Worm (Caenorhabditis elegans): ENCODE measurements around the gene rle-1.

Gene rle-1

DNA sequence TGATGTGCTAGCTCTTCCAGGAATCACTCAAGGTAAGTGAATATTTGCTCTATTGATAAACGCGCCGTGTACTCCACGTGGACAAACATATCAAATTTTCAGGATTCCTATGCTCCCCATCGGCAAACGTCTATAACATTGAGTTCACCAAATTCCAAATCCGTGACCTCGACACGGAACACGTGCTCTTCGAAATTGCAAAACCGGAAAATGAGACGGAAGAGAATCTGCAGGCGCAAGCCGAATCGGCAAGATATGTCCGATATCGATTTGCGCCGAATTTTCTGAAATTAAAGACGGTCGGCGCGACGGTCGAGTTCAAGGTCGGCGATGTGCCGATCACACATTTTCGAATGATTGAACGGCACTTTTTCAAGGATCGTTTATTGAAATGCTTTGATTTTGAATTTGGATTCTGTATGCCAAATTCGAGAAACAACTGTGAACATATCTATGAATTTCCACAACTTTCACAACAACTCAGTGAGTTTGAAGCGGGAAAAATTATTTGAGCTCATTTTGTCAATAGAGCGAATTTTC is 28.3 kb upstream of the rle-1 start:
- TF ChIP-seq fkh-6 (tag; optimal IDR thresholded peaks at IDR 0.05) = no peak
- TF ChIP-seq hlh-6 (tag; optimal IDR thresholded peaks at IDR 0.05) = no peak
- no peak for TF ChIP-seq tbx-7 (tag; optimal IDR thresholded peaks at IDR 0.05)
- no peak for TF ChIP-seq pqm-1 (tag; optimal IDR thresholded peaks at IDR 0.05)
- no peak for TF ChIP-seq fax-1 (tag; optimal IDR thresholded peaks at IDR 0.05)
- no peak for TF ChIP-seq sdc-2 (tag; optimal IDR thresholded peaks at IDR 0.05)
- TF ChIP-seq ceh-34 (tag; optimal IDR thresholded peaks at IDR 0.05) = no peak

DNA sequence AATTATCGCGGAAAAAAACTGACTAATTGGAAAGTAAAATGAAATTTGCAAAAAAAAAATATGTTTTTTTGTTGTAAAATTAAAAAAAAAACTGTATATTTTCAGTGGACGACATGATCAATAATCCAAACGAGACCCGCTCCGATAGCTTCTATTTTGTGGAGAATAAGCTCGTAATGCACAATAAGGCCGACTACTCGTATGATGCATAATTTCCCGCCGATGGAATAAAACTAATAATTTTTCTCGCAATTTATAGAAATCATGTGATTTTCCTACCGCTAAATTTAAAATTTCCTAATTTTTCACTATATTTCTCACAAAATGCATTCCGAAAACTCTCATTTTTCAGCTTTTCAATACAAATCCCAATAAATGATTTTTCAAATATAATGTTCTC is 27.5 kb upstream of the rle-1 start:
- TF ChIP-seq fkh-10 (GFP tag; optimal IDR thresholded peaks at IDR 0.05) = no peak

DNA sequence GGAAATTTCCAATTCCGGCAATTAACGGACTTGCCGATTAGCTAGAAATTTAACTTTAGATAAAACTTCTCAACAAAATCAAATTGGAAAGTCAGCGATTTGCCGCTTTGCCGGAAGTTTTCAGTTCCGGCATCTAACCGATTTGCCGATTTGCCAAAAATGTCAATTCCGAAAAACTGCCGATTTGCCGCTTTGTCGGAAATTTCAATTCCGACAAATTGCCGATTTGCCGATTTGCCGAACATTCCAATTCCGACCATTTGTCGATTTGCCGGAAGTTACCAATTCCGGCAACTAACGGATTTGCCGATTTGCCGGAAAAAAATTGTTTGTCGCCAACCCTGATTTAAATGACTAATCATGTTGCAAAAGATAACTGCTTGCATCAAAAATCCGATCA is 26.9 kb upstream of the rle-1 start:
- TF ChIP-seq pros-1 (tag; optimal IDR thresholded peaks at IDR 0.05) (no peak), pag-3 (tag; optimal IDR thresholded peaks at IDR 0.05; ENCODE audit: borderline replicate concordance) (no peak), pha-2 (tag; optimal IDR thresholded peaks at IDR 0.05) (no peak), fkh-6 (tag; optimal IDR thresholded peaks at IDR 0.05) (no peak), dve-1 (tag; optimal IDR thresholded peaks at IDR 0.05) (no peak), npax-4 (tag; optimal IDR thresholded peaks at IDR 0.05) (no peak), ceh-18 (tag; optimal IDR thresholded peaks at IDR 0.05) (no peak), pat-9 (tag; optimal IDR thresholded peaks at IDR 0.05) (no peak), unc-86 (tag; optimal IDR thresholded peaks at IDR 0.05) (no peak), ceh-2 (tag; optimal IDR thresholded peaks at IDR 0.05) (no peak), odd-2 (tag; optimal IDR thresholded peaks at IDR 0.05) (no peak), ama-1 (optimal IDR thresholded peaks at IDR 0.05) (no peak), zip-5 (tag; optimal IDR thresholded peaks at IDR 0.05) (no peak), unc-42 (tag; optimal IDR thresholded peaks at IDR 0.05) (no peak), ceh-9 (tag; optimal IDR thresholded peaks at IDR 0.05) (no peak), ceh-48 (tag; optimal IDR thresholded peaks at IDR 0.05) (no peak)

DNA sequence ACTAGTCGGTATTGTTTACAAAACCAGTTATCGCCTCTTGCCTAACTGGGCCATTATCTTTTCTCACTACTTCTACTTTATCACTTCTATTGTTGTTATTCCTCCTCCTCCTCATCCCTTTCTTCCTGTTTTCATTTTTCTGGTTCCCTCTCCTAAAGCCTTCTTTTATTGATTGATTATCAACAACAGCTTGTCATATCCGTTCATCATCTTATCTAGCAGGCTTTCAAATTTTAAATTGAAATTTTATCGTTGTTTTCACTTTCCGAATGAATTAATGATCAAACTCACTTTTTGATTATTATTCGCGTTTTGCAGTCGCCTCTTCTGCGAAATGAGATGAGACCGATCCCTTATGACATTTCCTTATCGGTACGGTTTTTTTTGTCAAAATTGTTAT is 24.9 kb upstream of the rle-1 start, which contains the start of gene cut-6:
Gene cut-6, plus strand, starts transcription at position 301 of the 400 bp plus-strand sequence.
- no peak for TF ChIP-seq fkh-6 (tag; optimal IDR thresholded peaks at IDR 0.05)
- no peak for TF ChIP-seq fax-1 (tag; optimal IDR thresholded peaks at IDR 0.05)
- no peak for TF ChIP-seq ceh-6 (GFP tag; optimal IDR thresholded peaks at IDR 0.05)
- TF ChIP-seq sdc-2 (tag; optimal IDR thresholded peaks at IDR 0.05) = no peak
- no peak for TF ChIP-seq ama-1 (optimal IDR thresholded peaks at IDR 0.05)

DNA sequence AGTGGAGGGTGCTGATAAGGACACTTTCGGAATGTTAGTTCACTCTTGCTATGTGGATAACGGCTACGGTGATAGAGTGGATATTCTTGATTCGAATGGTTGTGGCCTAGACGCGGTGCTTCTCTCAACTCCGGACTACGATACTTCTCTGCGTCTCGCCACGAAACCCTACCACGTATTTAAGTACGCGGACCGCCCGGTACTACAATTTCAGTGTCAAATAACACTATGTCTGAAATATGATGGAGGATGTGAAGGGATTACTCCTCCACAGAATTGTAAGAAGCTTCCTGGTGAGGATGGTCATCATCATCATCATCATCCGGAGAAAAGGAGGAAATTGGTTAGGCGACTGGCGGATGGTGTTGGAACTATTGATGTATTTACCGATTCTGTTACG is 21.1 kb upstream of the rle-1 start:
- no peak for TF ChIP-seq pag-3 (tag; optimal IDR thresholded peaks at IDR 0.05; ENCODE audit: borderline replicate concordance)

DNA sequence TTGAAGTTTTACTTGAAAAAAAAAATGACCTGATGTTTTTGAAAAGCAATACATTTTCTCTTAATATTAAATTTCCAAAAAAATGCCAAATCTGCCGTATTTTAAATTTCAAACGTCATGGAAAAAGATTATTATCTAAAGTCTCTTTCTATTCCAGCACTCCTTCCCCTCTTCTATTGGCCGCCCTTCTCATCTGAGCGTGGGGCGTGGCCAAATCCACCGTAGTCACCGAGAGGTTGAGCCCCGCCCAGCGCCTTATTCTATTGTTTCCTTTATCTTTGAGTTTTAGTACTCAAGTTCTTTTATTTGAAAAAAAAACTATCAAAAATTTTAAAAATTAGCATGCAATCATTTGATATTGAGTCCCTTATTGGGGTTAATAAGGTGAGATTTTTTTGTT is 16.0 kb upstream of the rle-1 start, which contains the start of gene vab-7:
Gene vab-7, plus strand, starts transcription at position 301 of the 400 bp plus-strand sequence.
- TF ChIP-seq ceh-22 (tag; optimal IDR thresholded peaks at IDR 0.05) = no peak
- TF ChIP-seq ceh-48 (tag; optimal IDR thresholded peaks at IDR 0.05) = no peak
- TF ChIP-seq ceh-34 (tag; optimal IDR thresholded peaks at IDR 0.05) = no peak

DNA sequence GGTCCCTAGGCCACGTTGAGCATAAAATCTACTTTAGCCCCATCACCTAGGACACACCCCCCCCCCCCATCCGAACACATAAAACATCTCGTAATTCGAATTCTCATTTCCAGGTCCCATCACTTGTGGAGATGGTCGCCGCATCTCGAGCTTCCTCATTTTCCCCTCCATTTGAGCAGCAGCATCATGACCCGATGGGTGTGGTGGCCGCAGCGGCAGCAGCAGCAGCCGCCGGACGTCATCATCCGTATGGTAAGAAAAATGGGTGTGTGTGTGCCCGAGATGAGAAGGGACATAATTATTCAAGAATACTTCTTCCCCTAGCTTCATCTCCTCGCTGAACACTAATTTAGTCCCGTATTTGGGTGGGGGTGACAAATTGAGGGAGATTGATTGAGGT is 14.6 kb upstream of the rle-1 start:
- TF ChIP-seq ceh-9 (tag; optimal IDR thresholded peaks at IDR 0.05) = no peak
- TF ChIP-seq ceh-45 (GFP tag; IDR thresholded peaks at IDR 0.05) = 0 out of 2 replicates have a peak, but pooled peaks have one; percentile 26

DNA sequence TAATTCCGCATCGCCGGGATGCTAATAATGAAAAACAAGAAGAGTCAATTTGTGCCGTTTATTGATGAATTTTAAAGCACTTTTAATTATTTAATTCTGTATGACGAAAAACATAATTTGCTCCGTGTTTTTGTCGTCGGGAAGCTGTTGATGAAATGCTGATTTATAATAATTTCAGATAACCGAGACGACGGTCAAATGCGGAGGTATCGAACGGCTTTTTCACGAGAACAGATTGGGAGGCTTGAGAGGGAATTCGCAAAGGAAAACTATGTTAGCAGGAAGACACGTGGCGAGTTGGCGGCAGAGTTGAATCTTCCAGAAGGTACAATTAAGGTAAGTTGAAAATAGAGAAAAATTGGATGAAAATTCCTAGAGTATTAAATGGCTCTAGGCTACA is 12.5 kb upstream of the rle-1 start:
- no peak for TF ChIP-seq unc-42 (tag; optimal IDR thresholded peaks at IDR 0.05)
- no peak for TF ChIP-seq ceh-14 (tag; optimal IDR thresholded peaks at IDR 0.05)
